Worm (Caenorhabditis elegans) whole organism, L1 larva: ENCODE data around the gene crn-2.

Source experiments
- C16A3.4 ChIP-seq: fragments of 150-350 bp; optimal IDR thresholded peaks from 2 replicates; lab custom pipeline; 2014; ENCODE audit warnings: missing biosample characterization, missing genetic modification characterization
- C34B4.2 ChIP-seq: sonication (generic microtip); optimal IDR thresholded peaks from 2 replicates; lab custom pipeline; 2017; ENCODE audit warnings: mild to moderate bottlenecking, missing genetic modification characterization, missing compliant biosample characterization
- F16B12.6 ChIP-seq: fragments of 150-350 bp; optimal IDR thresholded peaks from 2 replicates; lab custom pipeline; 2014; ENCODE audit warnings: missing biosample characterization, missing genetic modification characterization
- aha-1 ChIP-seq: fragments of 150-350 bp; optimal IDR thresholded peaks from 2 replicates; lab custom pipeline; 2014; ENCODE audit warnings: missing biosample characterization, missing genetic modification characterization
- ama-1 ChIP-seq: fragments of 150-350 bp; optimal IDR thresholded peaks from 2 replicates; lab custom pipeline; 2014
- blmp-1 ChIP-seq: fragments of 150-350 bp; optimal IDR thresholded peaks from 2 replicates; lab custom pipeline; 2014; ENCODE audit warnings: missing biosample characterization, missing genetic modification characterization
- ceh-63 ChIP-seq: fragments of 200-800 bp; sonication (Bioruptor generic); optimal IDR thresholded peaks from 2 replicates; lab custom pipeline; 2018; ENCODE audit warnings: mild to moderate bottlenecking, missing genetic modification characterization, missing compliant biosample characterization
- ceh-82 ChIP-seq, 3 experiments: fragments of 150-350 bp in 1 of 3; sonication (generic microtip) in 2 of 3; optimal IDR thresholded peaks; 2 replicates each; lab custom pipeline; 2014 to 2017; ENCODE audit warnings: missing biosample characterization in 3 of 3, missing genetic modification characterization in 3 of 3
- ceh-88 ChIP-seq: fragments of 200-800 bp; sonication (Bioruptor generic); IDR thresholded peaks from 2 replicates; pipeline ENCODE4 v1.3.6; 2022; ENCODE audit warnings: missing genetic modification characterization, missing compliant biosample characterization
- ceh-90 ChIP-seq: sonication (generic microtip); optimal IDR thresholded peaks from 2 replicates; lab custom pipeline; 2016; ENCODE audit warnings: missing genetic modification characterization, missing compliant biosample characterization
- ces-1 ChIP-seq: fragments of 150-350 bp; optimal IDR thresholded peaks from 2 replicates; lab custom pipeline; 2014; ENCODE audit warnings: missing biosample characterization, missing genetic modification reagents, missing genetic modification characterization
- egl-13 ChIP-seq: sonication (generic microtip); optimal IDR thresholded peaks from 2 replicates; lab custom pipeline; 2016; ENCODE audit warnings: missing genotype, missing genetic modification reagents, missing genetic modification characterization, missing compliant biosample characterization
- fkh-10 ChIP-seq: sonication (generic microtip); optimal IDR thresholded peaks from 2 replicates; lab custom pipeline; 2017; ENCODE audit warnings: missing biosample characterization, missing genetic modification reagents, missing genetic modification characterization
- fkh-4 ChIP-seq: sonication (generic microtip); optimal IDR thresholded peaks from 2 replicates; lab custom pipeline; 2016; ENCODE audit warnings: missing compliant biosample characterization, missing genetic modification characterization, borderline replicate concordance
- fkh-8 ChIP-seq: sonication (generic microtip); optimal IDR thresholded peaks from 2 replicates; lab custom pipeline; 2016; ENCODE audit warnings: mild to moderate bottlenecking, missing genetic modification characterization, missing compliant biosample characterization
- hlh-17 ChIP-seq: fragments of 200-800 bp; sonication (Bioruptor generic); optimal IDR thresholded peaks from 2 replicates; lab custom pipeline; 2018; ENCODE audit warnings: missing genetic modification characterization, mild to moderate bottlenecking, missing compliant biosample characterization, moderate library complexity, borderline replicate concordance
- hlh-4 ChIP-seq: sonication (generic microtip); optimal IDR thresholded peaks from 2 replicates; lab custom pipeline; 2016; ENCODE audit warnings: mild to moderate bottlenecking, missing genetic modification characterization, missing compliant biosample characterization
- isw-1 ChIP-seq: fragments of 200-800 bp; sonication (Bioruptor generic); IDR thresholded peaks from 2 replicates; pipeline ENCODE4 v1.3.6; 2022; ENCODE audit warnings: missing genetic modification characterization, missing compliant biosample characterization
- jun-1 ChIP-seq: fragments of 150-350 bp; optimal IDR thresholded peaks from 2 replicates; lab custom pipeline; 2014; ENCODE audit warnings: missing biosample characterization, missing genetic modification reagents, missing genetic modification characterization
- lin-13 ChIP-seq: fragments of 150-350 bp; optimal IDR thresholded peaks from 2 replicates; lab custom pipeline; 2014; ENCODE audit warnings: missing biosample characterization, missing genetic modification reagents, missing genetic modification characterization
- lin-35 ChIP-seq, 2 experiments: fragments of 150-350 bp; optimal IDR thresholded peaks; 2 replicates each; lab custom pipeline; 2014; ENCODE audit warnings: missing biosample characterization in 2 of 2, missing genetic modification characterization in 2 of 2, missing genetic modification reagents in 2 of 2
- lir-3 ChIP-seq: sonication (generic microtip); optimal IDR thresholded peaks from 2 replicates; lab custom pipeline; 2016; ENCODE audit warnings: mild to moderate bottlenecking, missing genetic modification characterization, moderate library complexity, missing compliant biosample characterization; ENCODE audit not compliant: poor library complexity
- lsy-2 ChIP-seq, 2 experiments: fragments of 150-350 bp; optimal IDR thresholded peaks; 2 replicates each; lab custom pipeline; 2014; ENCODE audit warnings: missing biosample characterization in 2 of 2, missing genetic modification characterization in 2 of 2
- mab-9 ChIP-seq: fragments of 200-800 bp; sonication (Bioruptor generic); IDR thresholded peaks from 2 replicates; pipeline ENCODE4 v1.3.6; 2022; ENCODE audit warnings: missing genetic modification reagents, missing genetic modification characterization, missing compliant biosample characterization
- mdl-1 ChIP-seq, 2 experiments: fragments of 150-350 bp; optimal IDR thresholded peaks; 2 replicates each; lab custom pipeline; 2014 to 2017; ENCODE audit warnings: missing biosample characterization in 2 of 2, missing genetic modification characterization in 2 of 2, inconsistent platforms in 1 of 2
- mef-2 ChIP-seq: fragments of 150-350 bp; optimal IDR thresholded peaks from 2 replicates; lab custom pipeline; 2014; ENCODE audit warnings: missing biosample characterization, missing genetic modification characterization
- mep-1 ChIP-seq: fragments of 150-350 bp; optimal IDR thresholded peaks from 2 replicates; lab custom pipeline; 2014; ENCODE audit warnings: missing biosample characterization, missing genetic modification characterization
- nhr-11 ChIP-seq: fragments of 150-350 bp; optimal IDR thresholded peaks from 2 replicates; lab custom pipeline; 2014; ENCODE audit warnings: missing biosample characterization, missing genetic modification characterization
- nhr-12 ChIP-seq: sonication (generic microtip); optimal IDR thresholded peaks from 2 replicates; lab custom pipeline; 2017; ENCODE audit warnings: missing biosample characterization, missing genetic modification characterization
- nhr-237 ChIP-seq: fragments of 150-350 bp; optimal IDR thresholded peaks from 2 replicates; lab custom pipeline; 2014; ENCODE audit warnings: missing biosample characterization, missing genetic modification characterization
- nhr-28 ChIP-seq: fragments of 150-350 bp; optimal IDR thresholded peaks from 2 replicates; lab custom pipeline; 2014; ENCODE audit warnings: missing biosample characterization, missing genetic modification characterization
- nhr-76 ChIP-seq: sonication (generic microtip); optimal IDR thresholded peaks from 2 replicates; lab custom pipeline; 2017; ENCODE audit warnings: missing biosample characterization, missing genetic modification characterization
- nhr-77 ChIP-seq: fragments of 150-350 bp; optimal IDR thresholded peaks from 2 replicates; lab custom pipeline; 2014; ENCODE audit warnings: missing biosample characterization, missing genetic modification characterization
- nhr-85 ChIP-seq: sonication (generic microtip); peaks from one replicate; lab custom pipeline; 2016; ENCODE audit warnings: missing genetic modification characterization, inconsistent platforms, missing compliant biosample characterization
- pag-3 ChIP-seq: sonication (generic microtip); optimal IDR thresholded peaks from 2 replicates; lab custom pipeline; 2017; ENCODE audit warnings: missing genetic modification characterization, mild to moderate bottlenecking, missing compliant biosample characterization, antibody characterized with exemption, borderline replicate concordance; ENCODE audit not compliant: insufficient read depth
- rnt-1 ChIP-seq: sonication (generic microtip); optimal IDR thresholded peaks from 2 replicates; lab custom pipeline; 2016; ENCODE audit warnings: mild to moderate bottlenecking, missing genetic modification characterization, moderate library complexity, missing compliant biosample characterization
- snpc-4 ChIP-seq: fragments of 150-350 bp; optimal IDR thresholded peaks from 2 replicates; lab custom pipeline; 2014; ENCODE audit warnings: missing biosample characterization, missing genetic modification characterization
- tbx-2 ChIP-seq: sonication (generic microtip); optimal IDR thresholded peaks from 2 replicates; lab custom pipeline; 2016; ENCODE audit warnings: missing genetic modification characterization, missing compliant biosample characterization
- tlp-1 ChIP-seq: fragments of 150-350 bp; optimal IDR thresholded peaks from 2 replicates; lab custom pipeline; 2014; ENCODE audit warnings: missing biosample characterization, missing genetic modification characterization
- unc-130 ChIP-seq: fragments of 150-350 bp; optimal IDR thresholded peaks from 2 replicates; lab custom pipeline; 2017; ENCODE audit warnings: missing biosample characterization, missing genetic modification characterization, inconsistent platforms
- unc-30 ChIP-seq: sonication (generic microtip); optimal IDR thresholded peaks from 2 replicates; lab custom pipeline; 2017; ENCODE audit warnings: missing biosample characterization, missing genetic modification characterization
- unc-98 ChIP-seq: fragments of 200-800 bp; sonication (Bioruptor generic); IDR thresholded peaks from 2 replicates; pipeline ENCODE4 v1.3.6; 2022; ENCODE audit warnings: missing genetic modification characterization, missing compliant biosample characterization
- vab-15 ChIP-seq: sonication (generic microtip); optimal IDR thresholded peaks from 2 replicates; lab custom pipeline; 2017; ENCODE audit warnings: missing genotype, mild to moderate bottlenecking, missing genetic modification characterization, missing compliant biosample characterization
- zag-1 ChIP-seq: fragments of 150-350 bp; optimal IDR thresholded peaks from 2 replicates; lab custom pipeline; 2014; ENCODE audit warnings: missing biosample characterization, missing genetic modification characterization

crn-2 gene

DNA sequence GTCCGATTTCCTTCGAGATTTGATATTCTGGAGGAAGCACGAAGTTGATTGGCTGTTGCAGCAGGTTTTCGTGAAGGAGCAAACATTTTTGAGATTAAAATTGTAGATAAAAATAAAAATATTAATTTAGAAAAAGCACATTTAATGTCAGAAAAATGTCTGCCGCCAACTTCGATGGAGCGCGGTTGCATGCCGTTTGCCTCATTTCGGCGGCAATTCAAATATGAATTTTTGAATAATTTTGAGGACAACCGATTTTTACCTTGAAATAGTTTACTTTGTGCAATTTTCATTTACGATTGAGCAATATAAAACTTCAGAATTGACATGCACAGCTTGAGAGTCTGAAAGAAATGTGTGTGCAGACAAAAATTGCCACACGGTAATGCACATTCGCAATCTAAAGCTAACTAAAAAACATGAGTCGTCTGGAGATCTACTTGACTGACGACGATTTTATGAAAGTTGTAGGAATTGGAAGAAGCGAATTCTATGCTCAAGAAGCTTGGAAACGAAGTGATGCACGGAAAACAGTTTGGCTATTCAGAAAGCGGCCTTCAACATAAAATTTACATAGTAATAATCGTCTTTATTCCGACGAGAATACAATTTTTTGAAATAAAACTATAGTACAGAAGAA lies 2.1 kb downstream of the crn-2 start, which contains the start of gene zhit-1 (continued):
- TF ChIP-seq zag-1, result no peak
- TF ChIP-seq unc-98, result no peak
- TF ChIP-seq fkh-8, result no peak
- TF ChIP-seq C16A3.4 (tag; lab: Kevin White, UChicago), result peak; percentile 23
- no peak for TF ChIP-seq fkh-10
- no peak for TF ChIP-seq aha-1
- no peak for TF ChIP-seq ces-1 (GFP tag; lab: Kevin White, UChicago)
- TF ChIP-seq ama-1, result no peak
- no peak for TF ChIP-seq egl-13 (tag; lab: Kevin White, UChicago)
- TF ChIP-seq ceh-63, result no peak
- TF ChIP-seq snpc-4 (tag; lab: Kevin White, UChicago), result peak; percentile 68
- no peak for TF ChIP-seq unc-30 (tag; lab: Kevin White, UChicago)
- peak; percentile 50 for TF ChIP-seq F16B12.6 (tag; lab: Kevin White, UChicago)
- TF ChIP-seq mab-9 (GFP tag; lab: Robert Waterston, UW), result no peak
- TF ChIP-seq hlh-17 (GFP tag; lab: Kevin White, UChicago), result no peak
- no peak for TF ChIP-seq pag-3
- no peak for TF ChIP-seq mef-2 (tag; lab: Kevin White, UChicago)
- TF ChIP-seq vab-15 (tag; lab: Kevin White, UChicago), result no peak
- TF ChIP-seq nhr-11 (tag; lab: Kevin White, UChicago), result no peak
- TF ChIP-seq nhr-237, result no peak
- no peak for TF ChIP-seq jun-1 (tag; lab: Kevin White, UChicago)
- peak in 1 of 3 experiments; percentile 13 for TF ChIP-seq ceh-82 (tag; optimal IDR thresholded peaks at IDR 0.05; lab: Kevin White, UChicago)
- TF ChIP-seq nhr-12 (tag; lab: Kevin White, UChicago), result no peak
- TF ChIP-seq nhr-77 (tag; lab: Kevin White, UChicago), result no peak
- TF ChIP-seq tbx-2 (tag; lab: Kevin White, UChicago), result no peak
- TF ChIP-seq hlh-4 (tag; lab: Kevin White, UChicago), result no peak
- peak; percentile 29; the same call in 1 of the 2 replicates for TF ChIP-seq isw-1
- TF ChIP-seq lin-35 (GFP tag; optimal IDR thresholded peaks at IDR 0.05; lab: Kevin White, UChicago), result peak; percentile 94 to 97
- TF ChIP-seq nhr-28 (tag; lab: Kevin White, UChicago), result no peak
- TF ChIP-seq unc-130 (tag; lab: Kevin White, UChicago), result peak; percentile 61
- no peak for TF ChIP-seq mdl-1 (tag; optimal IDR thresholded peaks at IDR 0.05; lab: Kevin White, UChicago)
- no peak for TF ChIP-seq ceh-88 (GFP tag; lab: Robert Waterston, UW)
- TF ChIP-seq nhr-76 (tag; lab: Kevin White, UChicago), result no peak
- TF ChIP-seq C34B4.2 (tag; lab: Kevin White, UChicago), result no peak
- peak; percentile 24 for TF ChIP-seq rnt-1 (tag; lab: Kevin White, UChicago)
- TF ChIP-seq, all 84 proteins: peak for 23

DNA sequence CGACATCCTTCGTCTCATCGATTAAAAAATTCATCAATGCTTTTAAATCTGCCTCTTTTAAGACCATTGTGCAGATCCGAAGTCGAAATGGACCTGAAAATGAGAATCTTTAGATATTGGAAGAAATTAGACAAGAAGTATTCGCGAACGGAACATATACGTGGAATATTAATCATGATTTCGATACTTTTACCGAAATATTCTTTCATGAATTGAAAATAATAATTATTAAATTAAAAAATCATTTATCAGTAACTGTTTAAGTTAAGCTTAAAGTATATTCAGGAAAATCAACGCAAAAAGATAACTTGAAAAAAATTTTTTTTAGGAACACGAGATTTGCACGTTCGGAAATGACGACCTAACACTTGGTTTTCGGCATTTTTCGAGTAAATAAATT lies 6.8 kb downstream of the crn-2 start, which contains the start of gene CD4.8:
TSS of gene CD4.8 (minus strand) at position 101 of the 400 bp plus-strand sequence.
- TF ChIP-seq fkh-4 (no peak), hlh-17 (GFP tag; lab: Kevin White, UChicago) (no peak)

DNA sequence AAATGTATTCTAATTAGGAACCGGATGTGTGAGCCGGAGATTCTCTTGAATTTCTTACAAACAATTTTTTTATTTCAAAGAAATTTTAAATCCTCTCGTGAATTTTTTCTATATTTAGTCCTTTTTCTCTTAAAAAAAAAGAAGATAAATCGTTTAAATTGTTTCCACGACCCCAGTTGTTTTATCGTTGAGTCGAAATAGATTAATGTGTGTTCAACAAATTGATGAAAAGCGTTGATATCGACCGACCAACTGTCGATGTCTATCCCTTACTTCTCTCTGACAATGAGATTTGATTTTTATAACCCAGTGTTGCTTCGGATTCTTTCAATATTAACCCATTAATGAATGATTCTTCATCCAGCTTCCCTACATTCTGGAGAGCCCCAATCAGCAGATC lies 11.8 kb downstream of the crn-2 start, which contains the start of gene CD4.1:
TSS of gene CD4.1 (plus strand) at position 301 of the 400 bp plus-strand sequence.
- TF ChIP-seq ceh-90 (tag; lab: Kevin White, UChicago) (no peak), pag-3 (no peak), rnt-1 (tag; lab: Kevin White, UChicago) (peak; percentile 38), lin-13 (no peak)
- TF ChIP-seq, all 84 proteins: peak for 1

DNA sequence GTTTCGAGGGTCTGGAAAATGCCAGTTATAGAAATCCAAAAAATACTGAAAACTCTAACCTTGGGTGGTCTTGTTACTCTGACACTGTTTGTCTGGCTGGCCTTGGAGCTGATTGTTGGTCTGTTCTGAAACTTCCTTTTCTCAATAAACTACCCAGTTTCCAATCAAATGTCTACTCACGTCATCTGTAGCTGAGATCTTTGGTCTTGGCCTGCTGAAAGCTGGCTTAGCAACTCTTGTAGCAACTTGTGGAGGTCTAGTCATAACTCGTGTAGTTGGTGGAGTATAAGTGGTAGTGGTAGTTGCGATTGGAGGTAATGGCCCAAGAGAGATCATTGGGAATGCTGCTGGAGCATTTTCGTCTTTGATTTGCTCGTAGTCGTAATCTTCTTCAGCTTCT lies 15.8 kb downstream of the crn-2 start:
- TF ChIP-seq zag-1 (no peak), blmp-1 (tag; lab: Kevin White, UChicago) (no peak), ama-1 (no peak), unc-130 (tag; lab: Kevin White, UChicago) (no peak), lsy-2 (tag; optimal IDR thresholded peaks at IDR 0.05; lab: Kevin White, UChicago) (no peak), unc-30 (tag; lab: Kevin White, UChicago) (no peak), lir-3 (tag; lab: Kevin White, UChicago) (no peak), nhr-237 (no peak), pag-3 (no peak), tlp-1 (tag; lab: Kevin White, UChicago) (no peak), unc-98 (no peak), nhr-85 (tag; lab: Kevin White, UChicago) (no peak), rnt-1 (tag; lab: Kevin White, UChicago) (no peak), hlh-4 (tag; lab: Kevin White, UChicago) (no peak), mep-1 (no peak)
- TF ChIP-seq, all 84 proteins: peak for 0
